Worm (Caenorhabditis elegans) whole organism, L1 larva: ENCODE data around the gene dmsr-6.

Source experiments
- C16A3.4 ChIP-seq: fragments of 150-350 bp; optimal IDR thresholded peaks from 2 replicates; lab custom pipeline; 2014; ENCODE audit warnings: missing biosample characterization, missing genetic modification characterization
- C34B4.2 ChIP-seq: sonication (generic microtip); optimal IDR thresholded peaks from 2 replicates; lab custom pipeline; 2017; ENCODE audit warnings: mild to moderate bottlenecking, missing genetic modification characterization, missing compliant biosample characterization
- alr-1 ChIP-seq: fragments of 200-800 bp; sonication (Bioruptor generic); optimal IDR thresholded peaks from 2 replicates; lab custom pipeline; 2018; ENCODE audit warnings: borderline replicate concordance, mild to moderate bottlenecking, missing genetic modification characterization, missing compliant biosample characterization
- aly-2 ChIP-seq: fragments of 150-350 bp; optimal IDR thresholded peaks from 2 replicates; lab custom pipeline; 2014; ENCODE audit warnings: missing biosample characterization, missing genetic modification characterization
- ama-1 ChIP-seq: fragments of 150-350 bp; optimal IDR thresholded peaks from 2 replicates; lab custom pipeline; 2014
- ceh-63 ChIP-seq: fragments of 200-800 bp; sonication (Bioruptor generic); optimal IDR thresholded peaks from 2 replicates; lab custom pipeline; 2018; ENCODE audit warnings: mild to moderate bottlenecking, missing genetic modification characterization, missing compliant biosample characterization
- ceh-8 ChIP-seq: fragments of 200-800 bp; sonication (Bioruptor generic); optimal IDR thresholded peaks from 2 replicates; lab custom pipeline; 2018; ENCODE audit warnings: mild to moderate bottlenecking, missing genetic modification characterization, moderate library complexity, missing compliant biosample characterization
- ceh-82 ChIP-seq, 3 experiments: fragments of 150-350 bp in 1 of 3; sonication (generic microtip) in 2 of 3; optimal IDR thresholded peaks; 2 replicates each; lab custom pipeline; 2014 to 2017; ENCODE audit warnings: missing biosample characterization in 3 of 3, missing genetic modification characterization in 3 of 3
- ceh-90 ChIP-seq: sonication (generic microtip); optimal IDR thresholded peaks from 2 replicates; lab custom pipeline; 2016; ENCODE audit warnings: missing genetic modification characterization, missing compliant biosample characterization
- ces-1 ChIP-seq: fragments of 150-350 bp; optimal IDR thresholded peaks from 2 replicates; lab custom pipeline; 2014; ENCODE audit warnings: missing biosample characterization, missing genetic modification reagents, missing genetic modification characterization
- efl-1 ChIP-seq, 4 experiments: fragments of 150-350 bp; optimal IDR thresholded peaks in 3 of 4; peaks in 1 of 4; 1 replicate in 1 of 4; 2 replicates in 3 of 4; lab custom pipeline; 2014; ENCODE audit warnings: missing biosample characterization in 2 of 4, missing genetic modification characterization in 2 of 4, missing genetic modification reagents in 2 of 4
- efl-3 ChIP-seq: fragments of 200-800 bp; sonication (Bioruptor generic); optimal IDR thresholded peaks from 2 replicates; lab custom pipeline; 2018; ENCODE audit warnings: mild to moderate bottlenecking, missing genetic modification characterization, missing compliant biosample characterization
- egl-13 ChIP-seq: sonication (generic microtip); optimal IDR thresholded peaks from 2 replicates; lab custom pipeline; 2016; ENCODE audit warnings: missing genotype, missing genetic modification reagents, missing genetic modification characterization, missing compliant biosample characterization
- elt-3 ChIP-seq, 6 experiments: fragments of 150-350 bp in 1 of 6; sonication (generic microtip); optimal IDR thresholded peaks; 2 replicates each; lab custom pipeline; 2017 to 2018; ENCODE audit warnings: missing biosample characterization in 6 of 6, missing genetic modification characterization in 6 of 6, inconsistent platforms in 1 of 6
- fkh-8 ChIP-seq: sonication (generic microtip); optimal IDR thresholded peaks from 2 replicates; lab custom pipeline; 2016; ENCODE audit warnings: mild to moderate bottlenecking, missing genetic modification characterization, missing compliant biosample characterization
- hlh-17 ChIP-seq: fragments of 200-800 bp; sonication (Bioruptor generic); optimal IDR thresholded peaks from 2 replicates; lab custom pipeline; 2018; ENCODE audit warnings: missing genetic modification characterization, mild to moderate bottlenecking, missing compliant biosample characterization, moderate library complexity, borderline replicate concordance
- hpl-2 ChIP-seq: fragments of 150-350 bp; optimal IDR thresholded peaks from 2 replicates; lab custom pipeline; 2014; ENCODE audit warnings: missing biosample characterization, missing genetic modification reagents, missing genetic modification characterization
- irx-1 ChIP-seq: sonication (generic microtip); optimal IDR thresholded peaks from 2 replicates; lab custom pipeline; 2016; ENCODE audit warnings: missing genetic modification characterization, missing compliant biosample characterization
- jun-1 ChIP-seq: fragments of 150-350 bp; optimal IDR thresholded peaks from 2 replicates; lab custom pipeline; 2014; ENCODE audit warnings: missing biosample characterization, missing genetic modification reagents, missing genetic modification characterization
- lin-14 ChIP-seq: fragments of 200-800 bp; sonication (Bioruptor generic); optimal IDR thresholded peaks from 2 replicates; lab custom pipeline; 2018; ENCODE audit warnings: mild to moderate bottlenecking, missing genetic modification characterization, moderate library complexity, missing compliant biosample characterization
- lir-3 ChIP-seq: sonication (generic microtip); optimal IDR thresholded peaks from 2 replicates; lab custom pipeline; 2016; ENCODE audit warnings: mild to moderate bottlenecking, missing genetic modification characterization, moderate library complexity, missing compliant biosample characterization; ENCODE audit not compliant: poor library complexity
- lsy-2 ChIP-seq, 2 experiments: fragments of 150-350 bp; optimal IDR thresholded peaks; 2 replicates each; lab custom pipeline; 2014; ENCODE audit warnings: missing biosample characterization in 2 of 2, missing genetic modification characterization in 2 of 2
- mdl-1 ChIP-seq, 2 experiments: fragments of 150-350 bp; optimal IDR thresholded peaks; 2 replicates each; lab custom pipeline; 2014 to 2017; ENCODE audit warnings: missing biosample characterization in 2 of 2, missing genetic modification characterization in 2 of 2, inconsistent platforms in 1 of 2
- mep-1 ChIP-seq: fragments of 150-350 bp; optimal IDR thresholded peaks from 2 replicates; lab custom pipeline; 2014; ENCODE audit warnings: missing biosample characterization, missing genetic modification characterization
- nhr-12 ChIP-seq: sonication (generic microtip); optimal IDR thresholded peaks from 2 replicates; lab custom pipeline; 2017; ENCODE audit warnings: missing biosample characterization, missing genetic modification characterization
- nhr-19 ChIP-seq: fragments of 200-800 bp; sonication (Bioruptor generic); conservative IDR thresholded peaks from 2 replicates; pipeline ENCODE4 v1.3.6; 2022; ENCODE audit warnings: missing genetic modification characterization, missing compliant biosample characterization
- rnt-1 ChIP-seq: sonication (generic microtip); optimal IDR thresholded peaks from 2 replicates; lab custom pipeline; 2016; ENCODE audit warnings: mild to moderate bottlenecking, missing genetic modification characterization, moderate library complexity, missing compliant biosample characterization
- snpc-4 ChIP-seq: fragments of 150-350 bp; optimal IDR thresholded peaks from 2 replicates; lab custom pipeline; 2014; ENCODE audit warnings: missing biosample characterization, missing genetic modification characterization
- sptf-1 ChIP-seq: fragments of 150-350 bp; optimal IDR thresholded peaks from 2 replicates; lab custom pipeline; 2014; ENCODE audit warnings: missing biosample characterization, missing genetic modification characterization
- tbx-2 ChIP-seq: sonication (generic microtip); optimal IDR thresholded peaks from 2 replicates; lab custom pipeline; 2016; ENCODE audit warnings: missing genetic modification characterization, missing compliant biosample characterization
- unc-130 ChIP-seq: fragments of 150-350 bp; optimal IDR thresholded peaks from 2 replicates; lab custom pipeline; 2017; ENCODE audit warnings: missing biosample characterization, missing genetic modification characterization, inconsistent platforms
- ztf-11 ChIP-seq, 2 experiments: sonication (generic microtip); optimal IDR thresholded peaks; 2 replicates each; lab custom pipeline; 2016 to 2017; ENCODE audit warnings: missing genetic modification characterization in 2 of 2, missing biosample characterization in 1 of 2, missing compliant biosample characterization in 1 of 2
- ztf-4 ChIP-seq: fragments of 150-350 bp; optimal IDR thresholded peaks from 2 replicates; lab custom pipeline; 2014; ENCODE audit warnings: missing biosample characterization, missing genetic modification characterization

dmsr-6 gene

ce11 chrII:14500122-14500521 is 44.7 kb downstream of the dmsr-6 start, which contains the start of gene K10H10.4:
TSS of gene K10H10.4 (plus strand) at chrII:14500422.
- TF ChIP-seq ama-1 (lab: Kevin White, UChicago), result no peak
- TF ChIP-seq irx-1, result no peak
- no peak for TF ChIP-seq ztf-11 (tag; optimal IDR thresholded peaks at IDR 0.05; lab: Kevin White, UChicago)
- no peak for TF ChIP-seq aly-2
- no peak for TF ChIP-seq efl-1 (optimal IDR thresholded peaks at IDR 0.05; lab: Kevin White, UChicago)
- no peak for TF ChIP-seq efl-1 (GFP tag; optimal IDR thresholded peaks at IDR 0.05 in 1 of 2; lab: Kevin White, UChicago)
- no peak for TF ChIP-seq unc-130 (tag; lab: Kevin White, UChicago)
- no peak for TF ChIP-seq ztf-4
- TF ChIP-seq hpl-2 (GFP tag; lab: Kevin White, UChicago), result no peak
- TF ChIP-seq lsy-2 (tag; optimal IDR thresholded peaks at IDR 0.05; lab: Kevin White, UChicago), result no peak

- no peak for TF ChIP-seq ceh-82 (tag; optimal IDR thresholded peaks at IDR 0.05; lab: Kevin White, UChicago)
- TF ChIP-seq alr-1 (tag; lab: Kevin White, UChicago), result no peak
- TF ChIP-seq nhr-12, result no peak
- no peak for TF ChIP-seq lir-3
- TF ChIP-seq ces-1 (GFP tag; lab: Kevin White, UChicago), result no peak
- no peak for TF ChIP-seq egl-13
- no peak for TF ChIP-seq ceh-63 (GFP tag; lab: Kevin White, UChicago)
- no peak for TF ChIP-seq fkh-8
- TF ChIP-seq ceh-8, result no peak
- TF ChIP-seq mep-1 (tag; lab: Kevin White, UChicago), result no peak
- TF ChIP-seq unc-130 (tag; lab: Kevin White, UChicago), result no peak
- no peak for TF ChIP-seq hlh-17 (GFP tag; lab: Kevin White, UChicago)
- TF ChIP-seq efl-3, result no peak
- TF ChIP-seq nhr-19 (GFP tag; lab: Robert Waterston, UW), result no peak
- no peak for TF ChIP-seq C16A3.4 (tag; lab: Kevin White, UChicago)
- TF ChIP-seq lin-14 (GFP tag; lab: Kevin White, UChicago), result no peak
- no peak for TF ChIP-seq tbx-2 (tag; lab: Kevin White, UChicago)
- no peak for TF ChIP-seq ceh-90 (tag; lab: Kevin White, UChicago)
- no peak for TF ChIP-seq ztf-11 (tag; optimal IDR thresholded peaks at IDR 0.05; lab: Kevin White, UChicago)
Measured at ce11 chrII:14501447-14501846, 46.0 kb downstream of the dmsr-6 start, which contains the start of gene K10H10.5. TSS of gene K10H10.5 (plus strand) at chrII:14501747.

- no peak for TF ChIP-seq nhr-12
- TF ChIP-seq sptf-1, result no peak
- no peak for TF ChIP-seq ceh-63 (GFP tag; lab: Kevin White, UChicago)
- no peak for TF ChIP-seq elt-3 (tag; optimal IDR thresholded peaks at IDR 0.05; lab: Kevin White, UChicago)
Measured at ce11 chrII:14502997-14503396, 47.6 kb downstream of the dmsr-6 start, which contains the start of gene K10H10.6. TSS of gene K10H10.6 (plus strand) at chrII:14503297.

ce11 chrII:14506245-14506644 is 50.8 kb downstream of the dmsr-6 start, which contains the start of gene K10H10.12:
TSS of gene K10H10.12 (minus strand) at chrII:14506345.
- no peak for TF ChIP-seq efl-3
- no peak for TF ChIP-seq nhr-12
- TF ChIP-seq ztf-11 (tag; optimal IDR thresholded peaks at IDR 0.05; lab: Kevin White, UChicago), result no peak
- TF ChIP-seq alr-1 (tag; lab: Kevin White, UChicago), result no peak
- no peak for TF ChIP-seq C16A3.4 (tag; lab: Kevin White, UChicago)

ce11 chrII:14507563-14507962 is 52.1 kb downstream of the dmsr-6 start, which contains the start of the genes K10H10.7 and K10H10.10:
TSS of gene K10H10.7 (minus strand) at chrII:14507663.
TSS of gene K10H10.10 (plus strand) at chrII:14507766.
- TF ChIP-seq alr-1 (tag; lab: Kevin White, UChicago), result no peak
- no peak for TF ChIP-seq mdl-1 (tag; optimal IDR thresholded peaks at IDR 0.05; lab: Kevin White, UChicago)
- TF ChIP-seq snpc-4 (tag; lab: Kevin White, UChicago), result no peak
- no peak for TF ChIP-seq jun-1 (tag; lab: Kevin White, UChicago)
- TF ChIP-seq efl-3, result no peak
- TF ChIP-seq C34B4.2 (tag; lab: Kevin White, UChicago), result no peak
- TF ChIP-seq rnt-1 (tag; lab: Kevin White, UChicago), result no peak
- no peak for TF ChIP-seq C16A3.4 (tag; lab: Kevin White, UChicago)
- no peak for TF ChIP-seq ceh-90 (tag; lab: Kevin White, UChicago)
- TF ChIP-seq, all 84 proteins: peak for 0
